Fruit fly (Drosophila melanogaster) whole organism, embryonic: ENCODE measurements around the gene Cubn.

ENCODE experiments used
- Atf-2 ChIP-seq: fragments of 200-800 bp; sonication (Bioruptor generic); optimal IDR thresholded peaks from 2 replicates; lab custom pipeline; 2016; ENCODE audit warnings: missing biosample characterization, missing genetic modification characterization
- Atf3 ChIP-seq: fragments of 200-800 bp; sonication (Bioruptor generic); optimal IDR thresholded peaks from 3 replicates; lab custom pipeline; 2016; ENCODE audit warnings: missing biosample characterization, missing genetic modification characterization
- Blimp-1 ChIP-seq: fragments of 200-800 bp; sonication (Bioruptor generic); optimal IDR thresholded peaks from 3 replicates; lab custom pipeline; 2018; ENCODE audit warnings: missing biosample characterization, missing genetic modification characterization, mild to moderate bottlenecking, moderate library complexity, missing genetic modification reagents
- CG10147 ChIP-seq: fragments of 200-800 bp; sonication (Bioruptor generic); optimal IDR thresholded peaks from 2 replicates; lab custom pipeline; 2019; ENCODE audit warnings: missing biosample characterization, mild to moderate bottlenecking, missing genetic modification characterization, moderate library complexity
- CG10321 ChIP-seq: fragments of 200-800 bp; sonication (Bioruptor generic); IDR thresholded peaks from 2 replicates; pipeline ENCODE4 v1.3.6; 2022; ENCODE audit warnings: missing biosample characterization, missing genetic modification characterization
- CG10543 ChIP-seq: fragments of 200-800 bp; sonication (Bioruptor generic); optimal IDR thresholded peaks from 3 replicates; lab custom pipeline; 2017; ENCODE audit warnings: missing biosample characterization, mild to moderate bottlenecking, missing genetic modification characterization, moderate library complexity
- CG1233 ChIP-seq: fragments of 200-800 bp; sonication (Bioruptor generic); optimal IDR thresholded peaks from 4 replicates; lab custom pipeline; 2018; ENCODE audit warnings: missing biosample characterization, mild to moderate bottlenecking, missing genetic modification characterization
- CG13287 ChIP-seq: fragments of 200-800 bp; sonication (Bioruptor generic); IDR thresholded peaks from 2 replicates; pipeline ENCODE4 v1.3.6; 2022; ENCODE audit warnings: missing biosample characterization, missing genetic modification characterization; ENCODE audit not compliant: partially characterized antibody
- CG13296 ChIP-seq: fragments of 200-800 bp; sonication (Bioruptor generic); optimal IDR thresholded peaks from 3 replicates; lab custom pipeline; 2018; ENCODE audit warnings: missing biosample characterization, mild to moderate bottlenecking, missing genetic modification characterization
- CG13624 ChIP-seq: fragments of 200-800 bp; sonication (Bioruptor generic); optimal IDR thresholded peaks from 2 replicates; lab custom pipeline; 2016; ENCODE audit warnings: missing biosample characterization, missing genetic modification characterization
- CG15011 ChIP-seq: fragments of 200-800 bp; sonication (Bioruptor generic); optimal IDR thresholded peaks from 3 replicates; lab custom pipeline; 2018; ENCODE audit warnings: missing biosample characterization, mild to moderate bottlenecking, missing genetic modification characterization
- CG16813 ChIP-seq: fragments of 200-800 bp; sonication (Bioruptor generic); IDR thresholded peaks from 3 replicates; pipeline ENCODE4 v1.3.6; 2022; ENCODE audit warnings: missing biosample characterization, missing genetic modification characterization; ENCODE audit not compliant: partially characterized antibody
- CG16863 ChIP-seq: fragments of 200-800 bp; sonication (Bioruptor generic); optimal IDR thresholded peaks from 3 replicates; lab custom pipeline; 2016; ENCODE audit warnings: missing biosample characterization, missing genetic modification characterization
- CG17186 ChIP-seq: fragments of 200-800 bp; sonication (Bioruptor generic); optimal IDR thresholded peaks from 3 replicates; lab custom pipeline; 2017; ENCODE audit warnings: missing biosample characterization, missing genetic modification reagents, missing genetic modification characterization
- CG1832 ChIP-seq: fragments of 200-800 bp; sonication (Bioruptor generic); optimal IDR thresholded peaks from 2 replicates; lab custom pipeline; 2017; ENCODE audit warnings: missing biosample characterization, mild to moderate bottlenecking, missing genetic modification characterization, inconsistent platforms
- CG32532 ChIP-seq: fragments of 200-800 bp; sonication (Bioruptor generic); IDR thresholded peaks from 2 replicates; pipeline ENCODE4 v1.3.6; 2022; ENCODE audit warnings: missing biosample characterization, missing genetic modification characterization
- CG3838 ChIP-seq: fragments of 200-800 bp; sonication (Bioruptor generic); optimal IDR thresholded peaks from 3 replicates; lab custom pipeline; 2016; ENCODE audit warnings: missing biosample characterization, missing genetic modification characterization
- CG8089 ChIP-seq: fragments of 200-800 bp; sonication (Bioruptor generic); optimal IDR thresholded peaks from 3 replicates; lab custom pipeline; 2016; ENCODE audit warnings: missing biosample characterization, missing genetic modification characterization
- CG8924 ChIP-seq: fragments of 200-800 bp; optimal IDR thresholded peaks from 3 replicates; lab custom pipeline; 2019; ENCODE audit warnings: missing biosample characterization, mild to moderate bottlenecking, missing genetic modification characterization, moderate library complexity
- Dek ChIP-seq: fragments of 200-800 bp; sonication (Bioruptor generic); optimal IDR thresholded peaks from 3 replicates; lab custom pipeline; 2019; ENCODE audit warnings: missing biosample characterization, mild to moderate bottlenecking, missing genetic modification characterization, moderate library complexity
- E2f1 ChIP-seq: fragments of 200-800 bp; sonication (Bioruptor generic); IDR thresholded peaks from 2 replicates; pipeline ENCODE4 v1.3.6; 2022; ENCODE audit warnings: missing biosample characterization, missing genetic modification characterization
- ERR ChIP-seq: fragments of 200-800 bp; sonication (Bioruptor generic); optimal IDR thresholded peaks from 2 replicates; lab custom pipeline; 2016; ENCODE audit warnings: missing biosample characterization, missing genetic modification characterization
- HLHmδ ChIP-seq: fragments of 200-800 bp; sonication (Bioruptor generic); optimal IDR thresholded peaks from 2 replicates; lab custom pipeline; 2018; ENCODE audit warnings: missing biosample characterization, mild to moderate bottlenecking, missing genetic modification characterization, moderate library complexity
- HmgZ ChIP-seq: fragments of 200-800 bp; sonication (Bioruptor generic); optimal IDR thresholded peaks from 2 replicates; lab custom pipeline; 2018; ENCODE audit warnings: missing biosample characterization, mild to moderate bottlenecking, missing genetic modification characterization
- Hr3 ChIP-seq: fragments of 200-800 bp; sonication (Bioruptor generic); optimal IDR thresholded peaks from 3 replicates; lab custom pipeline; 2016; ENCODE audit warnings: missing biosample characterization, missing genetic modification characterization
- Mes4 ChIP-seq: fragments of 200-800 bp; sonication (Bioruptor generic); optimal IDR thresholded peaks from 2 replicates; lab custom pipeline; 2016; ENCODE audit warnings: missing biosample characterization, missing genetic modification characterization
- NFAT ChIP-seq: fragments of 200-800 bp; sonication (Bioruptor generic); IDR thresholded peaks from 2 replicates; pipeline ENCODE4 v1.3.6; 2022; ENCODE audit warnings: missing biosample characterization, missing genetic modification characterization
- Nf-YC ChIP-seq: fragments of 200-800 bp; optimal IDR thresholded peaks from 3 replicates; lab custom pipeline; 2019; ENCODE audit warnings: missing biosample characterization, mild to moderate bottlenecking, missing genetic modification characterization, moderate library complexity
- Scr ChIP-seq: fragments of 200-800 bp; sonication (Bioruptor generic); IDR thresholded peaks from 2 replicates; pipeline ENCODE4 v1.3.6; 2022; ENCODE audit warnings: missing biosample characterization, missing genetic modification characterization; ENCODE audit not compliant: partially characterized antibody
- Spps ChIP-seq: fragments of 200-800 bp; sonication (Bioruptor generic); optimal IDR thresholded peaks from 2 replicates; lab custom pipeline; 2018; ENCODE audit warnings: missing biosample characterization, mild to moderate bottlenecking, missing genetic modification characterization
- Sry-δ ChIP-seq: fragments of 200-800 bp; sonication (Bioruptor generic); optimal IDR thresholded peaks from 2 replicates; lab custom pipeline; 2016; ENCODE audit warnings: missing biosample characterization, missing genetic modification characterization
- Ssrp ChIP-seq: fragments of 200-800 bp; sonication (Bioruptor generic); optimal IDR thresholded peaks from 2 replicates; lab custom pipeline; 2018; ENCODE audit warnings: missing biosample characterization, mild to moderate bottlenecking, missing genetic modification characterization, moderate library complexity
- Stat92E ChIP-seq, 3 experiments: fragments of >200 bp in 2 of 3; fragments of 200-800 bp in 1 of 3; sonication (Bioruptor generic) in 1 of 3; optimal IDR thresholded peaks; 2 replicates each; lab custom pipeline; 2017 to 2019; ENCODE audit warnings: missing biosample characterization in 3 of 3, missing genetic modification characterization in 3 of 3, mild to moderate bottlenecking in 1 of 3, moderate library complexity in 1 of 3
- TFAM ChIP-seq: fragments of 200-800 bp; sonication (Bioruptor generic); optimal IDR thresholded peaks from 2 replicates; lab custom pipeline; 2017; ENCODE audit warnings: missing biosample characterization, missing genetic modification characterization, inconsistent platforms
- bab2 ChIP-seq: fragments of 200-800 bp; sonication (Bioruptor generic); optimal IDR thresholded peaks from 2 replicates; lab custom pipeline; 2016; ENCODE audit warnings: missing biosample characterization, missing genetic modification characterization
- bowl ChIP-seq: fragments of 200-800 bp; sonication (Bioruptor generic); IDR thresholded peaks from 2 replicates; pipeline ENCODE4 v1.3.6; 2022; ENCODE audit warnings: missing biosample characterization, missing genetic modification characterization
- bsh ChIP-seq, 2 experiments: fragments of 200-800 bp; sonication (Bioruptor generic); optimal IDR thresholded peaks; 2 replicates each; lab custom pipeline; 2017 to 2018; ENCODE audit warnings: mild to moderate bottlenecking in 2 of 2, missing biosample characterization in 2 of 2, missing genetic modification characterization in 2 of 2, moderate library complexity in 1 of 2
- cato ChIP-seq: fragments of 200-800 bp; sonication (Bioruptor generic); optimal IDR thresholded peaks from 2 replicates; lab custom pipeline; 2016; ENCODE audit warnings: missing biosample characterization, missing genetic modification characterization, borderline replicate concordance
- chn ChIP-seq: fragments of 200-800 bp; sonication (Bioruptor generic); optimal IDR thresholded peaks from 2 replicates; lab custom pipeline; 2016; ENCODE audit warnings: missing biosample characterization, missing genetic modification characterization
- ci ChIP-seq: fragments of 200-800 bp; sonication (Bioruptor generic); IDR thresholded peaks from 3 replicates; pipeline ENCODE4 v1.3.6; 2022; ENCODE audit warnings: missing biosample characterization, missing genetic modification characterization
- disco-r ChIP-seq: fragments of 200-800 bp; sonication (Bioruptor generic); optimal IDR thresholded peaks from 2 replicates; lab custom pipeline; 2016; ENCODE audit warnings: missing biosample characterization, missing genetic modification characterization
- gro ChIP-seq: fragments of 200-800 bp; sonication (Bioruptor generic); optimal IDR thresholded peaks from 2 replicates; lab custom pipeline; 2016; ENCODE audit warnings: missing biosample characterization, missing genetic modification characterization
- gt ChIP-seq: fragments of 200-800 bp; sonication (Bioruptor generic); IDR thresholded peaks from 2 replicates; pipeline ENCODE4 v1.3.6; 2022; ENCODE audit warnings: missing biosample characterization, missing genetic modification characterization
- her ChIP-seq: fragments of 200-800 bp; sonication (Bioruptor generic); optimal IDR thresholded peaks from 2 replicates; lab custom pipeline; 2016; ENCODE audit warnings: missing biosample characterization, missing genetic modification characterization
- jing ChIP-seq: fragments of 200-800 bp; sonication (Bioruptor generic); optimal IDR thresholded peaks from 2 replicates; lab custom pipeline; 2018; ENCODE audit warnings: missing biosample characterization, mild to moderate bottlenecking, missing genetic modification characterization
- kay ChIP-seq: fragments of 200-800 bp; sonication (Bioruptor generic); optimal IDR thresholded peaks from 2 replicates; lab custom pipeline; 2016; ENCODE audit warnings: missing biosample characterization, missing genetic modification characterization
- lbe ChIP-seq: fragments of 200-800 bp; sonication (Bioruptor generic); optimal IDR thresholded peaks from 2 replicates; lab custom pipeline; 2016; ENCODE audit warnings: missing biosample characterization, mild to moderate bottlenecking, missing genetic modification characterization
- otp ChIP-seq: fragments of 200-800 bp; sonication (Bioruptor generic); IDR thresholded peaks from 3 replicates; pipeline ENCODE4, ENCODE4 v1.3.6; 2022; ENCODE audit warnings: missing biosample characterization, missing genetic modification characterization
- p53 ChIP-seq: fragments of 200-800 bp; sonication (Bioruptor generic); optimal IDR thresholded peaks from 2 replicates; lab custom pipeline; 2016; ENCODE audit warnings: missing biosample characterization, missing genetic modification characterization
- stc ChIP-seq: fragments of 200-800 bp; sonication (Bioruptor generic); IDR thresholded peaks from 2 replicates; pipeline ENCODE4 v1.3.6; 2022; ENCODE audit warnings: missing biosample characterization, missing genetic modification characterization

The Cubn gene

dm6 chrX:9554346-9554808 lies 16.7 kb downstream of the Cubn start, which contains the start of gene RpS28b (continued):
- TF ChIP-seq bowl (GFP tag; lab: Robert Waterston, UW): peak; percentile 81
- peak; percentile 97 for TF ChIP-seq NFAT
- peak; percentile 77 for TF ChIP-seq CG3838 (GFP tag; lab: Kevin White, UChicago)
- TF ChIP-seq Nf-YC (tag; lab: Kevin White, UChicago): peak; percentile 48
- TF ChIP-seq CG13624 (GFP tag; lab: Kevin White, UChicago): peak; percentile 85
- peak; percentile 98 for TF ChIP-seq ci
- peak; percentile 94 for TF ChIP-seq CG1233 (GFP tag; lab: Kevin White, UChicago)
- TF ChIP-seq lbe (GFP tag; lab: Kevin White, UChicago): peak; percentile 15
- TF ChIP-seq Stat92E (GFP tag; optimal IDR thresholded peaks at IDR 0.05; lab: Kevin White, UChicago): no peak
- TF ChIP-seq HLHmδ: peak; percentile 100
- peak; percentile 78 for TF ChIP-seq CG16863
- peak; percentile 88 for TF ChIP-seq E2f1
- TF ChIP-seq jing (GFP tag; lab: Kevin White, UChicago): peak; percentile 66
- TF ChIP-seq Sry-δ (GFP tag; lab: Kevin White, UChicago): peak; percentile 78
- peak; percentile 68 for TF ChIP-seq CG10147 (GFP tag; lab: Kevin White, UChicago)
- TF ChIP-seq Blimp-1 (GFP tag; lab: Kevin White, UChicago): no peak
- peak; percentile 73 for TF ChIP-seq CG10321 (GFP tag; lab: Robert Waterston, UW)
- TF ChIP-seq disco-r (GFP tag; lab: Kevin White, UChicago): peak; percentile 82
- TF ChIP-seq TFAM (GFP tag; lab: Kevin White, UChicago): peak; percentile 66
- no peak for TF ChIP-seq CG1832
- TF ChIP-seq cato (GFP tag; lab: Kevin White, UChicago): peak; percentile 49
- TF ChIP-seq Ssrp: peak; percentile 51
- TF ChIP-seq Mes4 (GFP tag; lab: Kevin White, UChicago): peak; percentile 95
- peak; percentile 55 for TF ChIP-seq ERR (GFP tag; lab: Kevin White, UChicago)
- TF ChIP-seq stc: peak; percentile 81
- TF ChIP-seq CG8089 (GFP tag; lab: Kevin White, UChicago): peak; percentile 91
- TF ChIP-seq CG16813 (GFP tag; lab: Robert Waterston, UW): peak; percentile 83
- TF ChIP-seq otp (GFP tag; lab: Robert Waterston, UW): peak; percentile 97
- peak; percentile 42 for TF ChIP-seq Spps (tag; lab: Kevin White, UChicago)
- peak; percentile 57 for TF ChIP-seq CG13287 (GFP tag; lab: Robert Waterston, UW)
- peak; percentile 75 for TF ChIP-seq Atf3 (GFP tag; lab: Kevin White, UChicago)
- peak; percentile 92 for TF ChIP-seq CG17186 (GFP tag; lab: Kevin White, UChicago)
- peak; percentile 90 for TF ChIP-seq CG13296 (GFP tag; lab: Kevin White, UChicago)
- TF ChIP-seq her (GFP tag; lab: Kevin White, UChicago): peak; percentile 91
- peak; percentile 81 for TF ChIP-seq gt (GFP tag; lab: Robert Waterston, UW)
- peak; percentile 63 for TF ChIP-seq HmgZ (tag; lab: Kevin White, UChicago)
- TF ChIP-seq p53 (GFP tag; lab: Kevin White, UChicago): peak; percentile 84
- peak; percentile 61 to 71 for TF ChIP-seq bsh (GFP tag; optimal IDR thresholded peaks at IDR 0.05; lab: Kevin White, UChicago)
- peak; percentile 50 for TF ChIP-seq CG8924 (tag; lab: Kevin White, UChicago)
- TF ChIP-seq CG15011 (GFP tag; lab: Kevin White, UChicago): peak; percentile 84
- peak; percentile 51 for TF ChIP-seq Hr3 (GFP tag; lab: Kevin White, UChicago)
- TF ChIP-seq Scr: peak; percentile 69
- TF ChIP-seq Atf-2 (GFP tag; lab: Kevin White, UChicago): peak; percentile 83
- peak; percentile 86 for TF ChIP-seq gro
- peak; percentile 73 for TF ChIP-seq chn
- TF ChIP-seq kay (GFP tag; lab: Kevin White, UChicago): no peak
- TF ChIP-seq Dek (tag; lab: Kevin White, UChicago): peak; percentile 76
- peak; percentile 95 for TF ChIP-seq CG32532 (GFP tag; lab: Robert Waterston, UW)
- peak; percentile 72 for TF ChIP-seq bab2 (GFP tag; lab: Kevin White, UChicago)
- peak; percentile 95 for TF ChIP-seq CG10543
